Fruit fly (Drosophila melanogaster) Kc167 (cell line): ENCODE data around the gene CG4367.

ENCODE experiments used
- Sin3A ChIP-seq: fragments of >200 bp; optimal IDR thresholded peaks from 2 replicates; lab custom pipeline; 2018; ENCODE audit warnings: missing external identifiers
- h ChIP-seq: fragments of >200 bp; optimal IDR thresholded peaks from 3 replicates; lab custom pipeline; 2018; ENCODE audit warnings: missing external identifiers
- psq ChIP-seq: fragments of >200 bp; optimal IDR thresholded peaks from 2 replicates; lab custom pipeline; 2017; ENCODE audit warnings: missing external identifiers

dm6 chr3R:20276012-20276411 is 28.8 kb downstream of the CG4367 start:
- no peak for TF ChIP-seq h (lab: Kevin White, UChicago)
- TF ChIP-seq Sin3A (lab: Kevin White, UChicago) = no peak
- no peak for TF ChIP-seq psq (lab: Kevin White, UChicago)
